Worm (Caenorhabditis elegans) whole organism, mixed stage, embryonic: ENCODE measurements around the gene F59G1.4.

Experiments
- ceh-43 ChIP-seq: fragments of 200-800 bp; sonication (Bioruptor generic); optimal IDR thresholded peaks from 2 replicates; lab custom pipeline; 2018; ENCODE audit warnings: mild to moderate bottlenecking, missing genetic modification characterization, moderate library complexity, missing compliant biosample characterization
- elt-3 ChIP-seq: fragments of 150-350 bp; optimal IDR thresholded peaks from 2 replicates; lab custom pipeline; 2014; ENCODE audit warnings: missing biosample characterization, missing genetic modification characterization
- flh-1 ChIP-seq: fragments of 200-800 bp; sonication (Bioruptor generic); optimal IDR thresholded peaks from 2 replicates; lab custom pipeline; 2018; ENCODE audit warnings: mild to moderate bottlenecking, missing genetic modification characterization, moderate library complexity, missing compliant biosample characterization
- lin-13 ChIP-seq: fragments of 150-350 bp; optimal IDR thresholded peaks from 2 replicates; lab custom pipeline; 2014; ENCODE audit warnings: missing biosample characterization, missing genetic modification characterization
- lsy-2 ChIP-seq: fragments of 150-350 bp; optimal IDR thresholded peaks from 2 replicates; lab custom pipeline; 2014; ENCODE audit warnings: missing biosample characterization, missing genetic modification characterization
- mab-5 ChIP-seq: fragments of 150-350 bp; optimal IDR thresholded peaks from 2 replicates; lab custom pipeline; 2014; ENCODE audit warnings: missing biosample characterization, missing genetic modification characterization
- nhr-28 ChIP-seq: fragments of 150-350 bp; optimal IDR thresholded peaks from 2 replicates; lab custom pipeline; 2014; ENCODE audit warnings: missing biosample characterization, missing genetic modification characterization
- nhr-76 ChIP-seq: sonication (generic microtip); optimal IDR thresholded peaks from 2 replicates; lab custom pipeline; 2017; ENCODE audit warnings: missing biosample characterization, missing genetic modification characterization
- unc-62 ChIP-seq: fragments of 150-350 bp; optimal IDR thresholded peaks from 2 replicates; lab custom pipeline; 2014; ENCODE audit warnings: missing biosample characterization, missing genetic modification reagents, missing genetic modification characterization

DNA sequence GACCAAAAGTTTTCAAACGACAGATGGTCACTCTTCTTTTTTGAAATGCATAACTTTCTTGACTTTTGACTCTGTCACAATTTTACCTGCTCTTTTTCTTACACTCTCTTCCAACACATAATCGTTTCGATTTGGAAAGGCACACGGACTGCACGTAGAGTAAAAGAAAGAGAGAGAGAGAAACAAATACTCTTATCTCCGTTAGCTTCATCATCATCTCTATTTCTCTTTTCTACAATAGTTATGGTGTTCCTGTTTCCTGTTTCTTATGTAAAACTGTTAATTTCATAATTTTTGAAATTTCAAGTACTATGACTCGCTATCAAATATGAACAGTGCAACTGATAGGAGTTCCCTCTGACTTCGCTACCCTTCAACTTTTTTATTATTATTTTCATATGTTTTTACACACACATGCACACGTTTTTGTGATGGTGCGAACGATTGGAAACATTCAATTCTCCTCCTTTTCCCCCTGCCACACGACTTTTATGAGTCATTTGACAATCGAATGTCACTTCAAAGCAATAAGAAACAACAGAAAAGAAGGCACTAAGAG is 34.2 kb downstream of the F59G1.4 start:
- TF ChIP-seq mab-5 (tag; lab: Kevin White, UChicago) (no peak), nhr-76 (tag; lab: Kevin White, UChicago) (no peak), nhr-28 (no peak), elt-3 (no peak), lsy-2 (tag; lab: Kevin White, UChicago) (no peak), unc-62 (no peak), ceh-43 (no peak), lin-13 (tag; lab: Kevin White, UChicago) (no peak), flh-1 (GFP tag; lab: Kevin White, UChicago) (no peak)
